Worm (Caenorhabditis elegans) whole organism, midembryonic: Measurements from ENCODE around the gene fbxb-103.

Experiments used
- cog-1 ChIP-seq: sonication (generic microtip); optimal IDR thresholded peaks from 2 replicates; lab custom pipeline; 2016; ENCODE audit warnings: missing genetic modification characterization, missing compliant biosample characterization
- flt-1 ChIP-seq: fragments of 200-800 bp; sonication (Bioruptor generic); IDR thresholded peaks from 2 replicates; pipeline ENCODE4 v1.3.6; 2022; ENCODE audit warnings: missing genetic modification characterization, missing compliant biosample characterization
- klf-2 ChIP-seq: fragments of 200-800 bp; sonication (Bioruptor generic); conservative IDR thresholded peaks from 2 replicates; pipeline ENCODE4 v1.3.6; 2022; ENCODE audit warnings: missing genetic modification reagents, missing genetic modification characterization, missing compliant biosample characterization
- med-1 ChIP-seq: sonication (generic microtip); optimal IDR thresholded peaks from 2 replicates; lab custom pipeline; 2017; ENCODE audit warnings: missing genetic modification characterization, mild to moderate bottlenecking, missing compliant biosample characterization, antibody characterized with exemption, missing genetic modification reagents; ENCODE audit not compliant: insufficient read depth
- ref-1 ChIP-seq: fragments of 200-800 bp; sonication (Bioruptor generic); conservative IDR thresholded peaks from 2 replicates; pipeline ENCODE4 v1.3.6; 2022; ENCODE audit warnings: missing genetic modification reagents, missing genetic modification characterization, missing compliant biosample characterization
- tab-1 ChIP-seq: fragments of 200-800 bp; sonication (Bioruptor generic); IDR thresholded peaks from 2 replicates; pipeline ENCODE4 v1.3.6; 2022; ENCODE audit warnings: missing genetic modification characterization, missing compliant biosample characterization
- ztf-23 ChIP-seq: fragments of 200-800 bp; sonication (Bioruptor generic); IDR thresholded peaks from 2 replicates; pipeline ENCODE4 v1.3.6; 2022; ENCODE audit warnings: missing genetic modification reagents, missing genetic modification characterization, missing compliant biosample characterization
- ztf-29 ChIP-seq: fragments of 200-800 bp; sonication (Bioruptor generic); IDR thresholded peaks from 2 replicates; pipeline ENCODE4 v1.3.6; 2022; ENCODE audit warnings: missing genetic modification reagents, missing genetic modification characterization, missing compliant biosample characterization

- TF ChIP-seq klf-2 (no peak), cog-1 (tag; lab: Kevin White, UChicago) (no peak), tab-1 (GFP tag; lab: Robert Waterston, UW) (no peak), flt-1 (no peak), ztf-29 (no peak), ref-1 (no peak), ztf-23 (GFP tag; lab: Robert Waterston, UW) (no peak), med-1 (no peak)
Measured at ce11 chrII:3947404-3947803, 40.5 kb downstream of the fbxb-103 start.
